Worm (Caenorhabditis elegans) whole organism, L2 larva: ENCODE measurements around the gene lat-1.
A peak's percentile ranks its signal among the peaks of the same experiment; 100 is the strongest.

Experiments used
- C34F6.9 ChIP-seq: fragments of 150-350 bp; optimal IDR thresholded peaks from 2 replicates; lab custom pipeline; 2014; ENCODE audit warnings: missing biosample characterization, missing genetic modification characterization
- ZK546.5 ChIP-seq: sonication (generic microtip); optimal IDR thresholded peaks from 2 replicates; lab custom pipeline; 2017; ENCODE audit warnings: missing biosample characterization, missing genetic modification characterization
- alr-1 ChIP-seq: fragments of 150-350 bp; optimal IDR thresholded peaks from 2 replicates; lab custom pipeline; 2014; ENCODE audit warnings: missing biosample characterization, missing genetic modification characterization
- aly-2 ChIP-seq: fragments of 150-350 bp; optimal IDR thresholded peaks from 2 replicates; lab custom pipeline; 2014; ENCODE audit warnings: missing biosample characterization, missing genetic modification characterization
- ama-1 ChIP-seq: fragments of 150-350 bp; optimal IDR thresholded peaks from 2 replicates; lab custom pipeline; 2018; ENCODE audit warnings: inconsistent platforms
- crh-2 ChIP-seq: sonication (generic microtip); optimal IDR thresholded peaks from 2 replicates; lab custom pipeline; 2017; ENCODE audit warnings: missing biosample characterization, missing genetic modification characterization
- dmd-4 ChIP-seq: sonication (generic microtip); optimal IDR thresholded peaks from 2 replicates; lab custom pipeline; 2017; ENCODE audit warnings: missing biosample characterization, missing genetic modification characterization
- elt-1 ChIP-seq: fragments of 150-350 bp; optimal IDR thresholded peaks from 2 replicates; lab custom pipeline; 2014; ENCODE audit warnings: missing biosample characterization, missing genetic modification characterization
- elt-3 ChIP-seq: sonication (generic microtip); optimal IDR thresholded peaks from 2 replicates; lab custom pipeline; 2017; ENCODE audit warnings: missing biosample characterization, missing genetic modification characterization
- fos-1 ChIP-seq: fragments of 150-350 bp; optimal IDR thresholded peaks from 2 replicates; lab custom pipeline; 2014; ENCODE audit warnings: missing biosample characterization, missing genetic modification characterization
- gmeb-1 ChIP-seq: fragments of 150-350 bp; optimal IDR thresholded peaks from 2 replicates; lab custom pipeline; 2014; ENCODE audit warnings: missing biosample characterization, missing genetic modification characterization
- lin-13 ChIP-seq: fragments of 150-350 bp; optimal IDR thresholded peaks from 2 replicates; lab custom pipeline; 2014; ENCODE audit warnings: missing biosample characterization, missing genetic modification reagents, missing genetic modification characterization
- lin-39 ChIP-seq: fragments of 150-350 bp; optimal IDR thresholded peaks from 2 replicates; lab custom pipeline; 2014; ENCODE audit warnings: missing biosample characterization, missing genetic modification reagents, missing genetic modification characterization
- lsy-2 ChIP-seq, 2 experiments: fragments of 150-350 bp in 1 of 2; sonication (generic microtip) in 1 of 2; optimal IDR thresholded peaks; 2 replicates each; lab custom pipeline; 2014 to 2017; ENCODE audit warnings: missing biosample characterization in 2 of 2, missing genetic modification characterization in 2 of 2
- mbf-1 ChIP-seq: sonication (generic microtip); optimal IDR thresholded peaks from 2 replicates; lab custom pipeline; 2017; ENCODE audit warnings: missing biosample characterization, missing genetic modification characterization
- nhr-10 ChIP-seq: sonication (generic microtip); optimal IDR thresholded peaks from 2 replicates; lab custom pipeline; 2017; ENCODE audit warnings: missing biosample characterization, missing genetic modification characterization
- nhr-11 ChIP-seq: fragments of 150-350 bp; optimal IDR thresholded peaks from 2 replicates; lab custom pipeline; 2014; ENCODE audit warnings: missing biosample characterization, missing genetic modification characterization
- nhr-12 ChIP-seq: fragments of 150-350 bp; optimal IDR thresholded peaks from 2 replicates; lab custom pipeline; 2014; ENCODE audit warnings: missing biosample characterization, missing genetic modification characterization
- nhr-129 ChIP-seq: fragments of 150-350 bp; optimal IDR thresholded peaks from 2 replicates; lab custom pipeline; 2014; ENCODE audit warnings: missing biosample characterization, missing genetic modification characterization
- nhr-21 ChIP-seq: fragments of 150-350 bp; optimal IDR thresholded peaks from 2 replicates; lab custom pipeline; 2014; ENCODE audit warnings: missing biosample characterization, missing genetic modification characterization
- nhr-237 ChIP-seq: fragments of 150-350 bp; optimal IDR thresholded peaks from 2 replicates; lab custom pipeline; 2014; ENCODE audit warnings: missing biosample characterization, missing genetic modification characterization
- nhr-6 ChIP-seq: fragments of 150-350 bp; optimal IDR thresholded peaks from 2 replicates; lab custom pipeline; 2014; ENCODE audit warnings: missing biosample characterization, missing genetic modification characterization
- peb-1 ChIP-seq: fragments of 150-350 bp; optimal IDR thresholded peaks from 2 replicates; lab custom pipeline; 2014; ENCODE audit warnings: missing biosample characterization, missing genetic modification characterization
- sma-3 ChIP-seq: sonication (generic microtip); optimal IDR thresholded peaks from 2 replicates; lab custom pipeline; 2016; ENCODE audit warnings: missing genetic modification reagents, missing genetic modification characterization, missing compliant biosample characterization
- sma-9 ChIP-seq, 2 experiments: fragments of 150-350 bp in 1 of 2; sonication (generic microtip) in 1 of 2; optimal IDR thresholded peaks; 2 replicates each; lab custom pipeline; 2014 to 2016; ENCODE audit warnings: missing genetic modification characterization in 2 of 2, mild to moderate bottlenecking in 1 of 2, missing biosample characterization in 1 of 2, missing compliant biosample characterization in 1 of 2, missing genetic modification reagents in 1 of 2, moderate library complexity in 1 of 2
- snpc-4 ChIP-seq: fragments of 150-350 bp; optimal IDR thresholded peaks from 2 replicates; lab custom pipeline; 2014; ENCODE audit warnings: missing biosample characterization, missing genetic modification characterization
- unc-55 ChIP-seq: fragments of 150-350 bp; sonication (generic microtip); optimal IDR thresholded peaks from 3 replicates; lab custom pipeline; 2014; ENCODE audit warnings: missing biosample characterization, missing genetic modification reagents, missing genetic modification characterization
- unc-62 ChIP-seq: fragments of 150-350 bp; optimal IDR thresholded peaks from 2 replicates; lab custom pipeline; 2014; ENCODE audit warnings: missing biosample characterization, missing genetic modification reagents, missing genetic modification characterization
- zag-1 ChIP-seq: fragments of 150-350 bp; optimal IDR thresholded peaks from 2 replicates; lab custom pipeline; 2014; ENCODE audit warnings: missing biosample characterization, missing genetic modification characterization
- ztf-1 ChIP-seq: fragments of 200-800 bp; sonication (Bioruptor generic); conservative IDR thresholded peaks from 2 replicates; pipeline ENCODE4 v1.3.6; 2022; ENCODE audit warnings: missing genetic modification characterization, missing compliant biosample characterization
- ztf-11 ChIP-seq: sonication (generic microtip); optimal IDR thresholded peaks from 2 replicates; lab custom pipeline; 2017; ENCODE audit warnings: missing biosample characterization, missing genetic modification characterization
- ztf-4 ChIP-seq: fragments of 150-350 bp; optimal IDR thresholded peaks from 2 replicates; lab custom pipeline; 2014; ENCODE audit warnings: missing biosample characterization, missing genetic modification characterization

Gene lat-1

DNA sequence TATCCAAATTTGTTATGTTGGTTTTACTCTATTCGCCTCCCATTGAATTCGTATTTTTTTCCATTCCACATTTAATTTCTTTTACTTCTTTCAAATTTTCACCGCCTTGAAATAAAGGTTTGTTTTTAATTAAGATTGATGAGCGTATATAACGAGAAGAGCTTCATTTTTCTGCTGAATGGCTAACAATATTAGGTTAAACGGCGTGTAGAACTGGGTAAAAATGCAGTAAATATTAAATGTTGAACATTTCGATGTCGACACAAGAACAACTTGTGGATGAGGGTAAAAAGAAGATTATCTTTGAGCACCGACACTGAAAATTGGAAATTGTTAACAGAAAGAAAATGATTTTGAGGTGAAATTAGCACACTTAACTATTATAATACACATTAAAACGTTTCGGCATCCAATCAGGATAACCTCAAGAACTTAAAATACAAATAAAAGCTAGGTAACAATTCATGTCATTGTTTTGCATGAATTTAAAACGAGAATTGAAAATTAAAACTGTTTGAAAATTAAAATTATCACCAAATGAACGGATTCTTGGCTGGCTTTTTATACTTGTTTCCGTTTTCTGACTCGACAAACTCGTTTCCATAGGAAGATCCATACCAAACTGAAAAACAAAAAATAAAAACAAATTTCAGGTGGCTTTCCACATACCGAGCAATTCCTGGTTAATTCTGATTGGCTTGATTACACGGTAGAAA, 42.4 kb downstream of the lat-1 start:
- no peak for TF ChIP-seq peb-1 (tag; lab: Kevin White, UChicago)

ce11 chrII:8940362-8940940, 43.8 kb downstream of the lat-1 start, which contains the start of the genes set-17 and T21B10.4:
Gene set-17, minus strand, starts transcription at chrII:8940488.
Gene T21B10.4, plus strand, starts transcription at chrII:8940894.
- TF ChIP-seq crh-2 (tag; lab: Kevin White, UChicago) (peak; percentile 2), sma-3 (no peak), sma-9 (GFP tag; optimal IDR thresholded peaks at IDR 0.05; lab: Kevin White, UChicago) (no peak), sma-9 (tag; optimal IDR thresholded peaks at IDR 0.05; lab: Kevin White, UChicago) (no peak), gmeb-1 (tag; lab: Kevin White, UChicago) (peak; percentile 70), C34F6.9 (tag; lab: Kevin White, UChicago) (peak; percentile 51), snpc-4 (tag; lab: Kevin White, UChicago) (no peak), lin-39 (no peak), mbf-1 (no peak), lsy-2 (tag; optimal IDR thresholded peaks at IDR 0.05; lab: Kevin White, UChicago) (peak in 1 of 2 experiments; percentile 62), alr-1 (tag; lab: Kevin White, UChicago) (no peak), unc-55 (GFP tag; lab: Kevin White, UChicago) (peak; percentile 54), ZK546.5 (tag; lab: Kevin White, UChicago) (no peak), zag-1 (tag; lab: Kevin White, UChicago) (no peak), ztf-1 (GFP tag; lab: Robert Waterston, UW) (no peak)

ce11 chrII:8945167-8945566, 48.5 kb downstream of the lat-1 start:
- TF ChIP-seq peb-1 (tag; lab: Kevin White, UChicago) (no peak), dmd-4 (tag; lab: Kevin White, UChicago) (no peak), ztf-1 (GFP tag; lab: Robert Waterston, UW) (no peak), elt-1 (no peak), unc-55 (GFP tag; lab: Kevin White, UChicago) (no peak), ztf-4 (tag; lab: Kevin White, UChicago) (no peak), nhr-21 (no peak), nhr-6 (tag; lab: Kevin White, UChicago) (no peak), nhr-237 (tag; lab: Kevin White, UChicago) (no peak)

DNA sequence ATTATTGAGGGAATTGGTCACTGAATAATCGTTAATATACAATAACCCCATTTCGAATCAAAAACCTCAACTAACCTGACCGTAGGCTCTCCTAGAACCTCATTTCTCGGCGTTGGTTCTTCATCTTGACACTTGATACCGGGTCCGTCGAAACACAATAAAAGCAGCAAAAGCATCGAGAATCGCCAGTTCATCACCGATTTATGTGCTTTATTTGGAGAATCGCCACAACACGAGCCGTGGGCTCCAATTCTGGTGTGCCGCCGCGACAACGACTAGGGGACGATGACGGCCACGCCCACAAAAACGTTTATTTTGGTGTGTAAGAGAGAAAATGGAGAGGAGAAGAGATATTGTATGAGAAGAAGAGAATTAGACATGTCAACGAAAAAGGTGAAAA, 50.8 kb downstream of the lat-1 start, which contains the start of gene cutl-15:
TSS of gene cutl-15 (minus strand) at position 298 of the 400 bp plus-strand sequence.
- no peak for TF ChIP-seq zag-1 (tag; lab: Kevin White, UChicago)
- TF ChIP-seq nhr-12: no peak
- TF ChIP-seq lin-39: no peak
- no peak for TF ChIP-seq crh-2 (tag; lab: Kevin White, UChicago)

- no peak for TF ChIP-seq nhr-11
- TF ChIP-seq ztf-1 (GFP tag; lab: Robert Waterston, UW): no peak
- TF ChIP-seq C34F6.9 (tag; lab: Kevin White, UChicago): no peak
- no peak for TF ChIP-seq aly-2 (tag; lab: Kevin White, UChicago)
- TF ChIP-seq nhr-237 (tag; lab: Kevin White, UChicago): no peak
- no peak for TF ChIP-seq sma-3
- TF ChIP-seq unc-62 (GFP tag; lab: Kevin White, UChicago): no peak
- TF ChIP-seq elt-1: no peak
- TF ChIP-seq nhr-10 (tag; lab: Kevin White, UChicago): no peak
- TF ChIP-seq peb-1 (tag; lab: Kevin White, UChicago): no peak
- no peak for TF ChIP-seq elt-3 (tag; lab: Kevin White, UChicago)
- TF ChIP-seq ztf-11 (tag; lab: Kevin White, UChicago): no peak
These were observed 52.0 kb downstream of the lat-1 start for ce11 chrII:8948640-8949039.

DNA sequence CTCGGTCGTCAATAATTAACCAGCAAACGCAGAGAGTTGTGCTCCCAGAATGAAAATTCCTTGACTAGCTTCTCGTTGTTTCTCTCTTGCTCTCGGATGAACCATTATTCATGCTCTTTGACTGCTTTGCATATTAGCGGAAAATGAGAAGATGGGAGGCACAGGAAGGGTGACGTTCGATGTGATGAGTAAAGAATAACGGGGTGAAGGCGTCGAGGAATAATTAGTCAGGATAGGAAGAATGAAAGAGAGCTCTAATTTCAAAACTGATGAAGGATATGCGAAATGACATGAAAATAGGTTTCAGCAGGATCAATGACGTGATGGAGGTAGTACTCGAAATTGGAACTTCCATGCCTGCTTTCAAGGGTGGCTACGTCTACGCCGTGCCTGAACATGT, 54.6 kb downstream of the lat-1 start:
- TF ChIP-seq lin-13 (GFP tag; lab: Kevin White, UChicago) (no peak), elt-3 (tag; lab: Kevin White, UChicago) (no peak), ama-1 (no peak), mbf-1 (no peak), elt-1 (no peak), C34F6.9 (tag; lab: Kevin White, UChicago) (no peak), ztf-4 (tag; lab: Kevin White, UChicago) (no peak), nhr-129 (no peak), fos-1 (no peak)
